Worm (Caenorhabditis elegans) whole organism, L1 larva: ENCODE results near the gene mars-1.

Experiments used
- C04F5.9 ChIP-seq: sonication (generic microtip); optimal IDR thresholded peaks from 2 replicates; lab custom pipeline; 2016; ENCODE audit warnings: missing genetic modification characterization, missing compliant biosample characterization
- C34B4.2 ChIP-seq: sonication (generic microtip); optimal IDR thresholded peaks from 2 replicates; lab custom pipeline; 2017; ENCODE audit warnings: mild to moderate bottlenecking, missing genetic modification characterization, missing compliant biosample characterization
- F16B12.6 ChIP-seq: fragments of 150-350 bp; optimal IDR thresholded peaks from 2 replicates; lab custom pipeline; 2014; ENCODE audit warnings: missing biosample characterization, missing genetic modification characterization
- Y116A8C.19 ChIP-seq: sonication (generic microtip); optimal IDR thresholded peaks from 2 replicates; lab custom pipeline; 2016; ENCODE audit warnings: missing compliant biosample characterization, missing genetic modification characterization, borderline replicate concordance
- alr-1 ChIP-seq: fragments of 200-800 bp; sonication (Bioruptor generic); optimal IDR thresholded peaks from 2 replicates; lab custom pipeline; 2018; ENCODE audit warnings: borderline replicate concordance, mild to moderate bottlenecking, missing genetic modification characterization, missing compliant biosample characterization
- aly-2 ChIP-seq: fragments of 150-350 bp; optimal IDR thresholded peaks from 2 replicates; lab custom pipeline; 2014; ENCODE audit warnings: missing biosample characterization, missing genetic modification characterization
- ceh-63 ChIP-seq: fragments of 200-800 bp; sonication (Bioruptor generic); optimal IDR thresholded peaks from 2 replicates; lab custom pipeline; 2018; ENCODE audit warnings: mild to moderate bottlenecking, missing genetic modification characterization, missing compliant biosample characterization
- ceh-8 ChIP-seq: fragments of 200-800 bp; sonication (Bioruptor generic); optimal IDR thresholded peaks from 2 replicates; lab custom pipeline; 2018; ENCODE audit warnings: mild to moderate bottlenecking, missing genetic modification characterization, moderate library complexity, missing compliant biosample characterization
- ceh-82 ChIP-seq, 3 experiments: fragments of 150-350 bp in 1 of 3; sonication (generic microtip) in 2 of 3; optimal IDR thresholded peaks; 2 replicates each; lab custom pipeline; 2014 to 2017; ENCODE audit warnings: missing biosample characterization in 3 of 3, missing genetic modification characterization in 3 of 3
- ceh-88 ChIP-seq: fragments of 200-800 bp; sonication (Bioruptor generic); IDR thresholded peaks from 2 replicates; pipeline ENCODE4 v1.3.6; 2022; ENCODE audit warnings: missing genetic modification characterization, missing compliant biosample characterization
- dsc-1 ChIP-seq: sonication (generic microtip); optimal IDR thresholded peaks from 2 replicates; lab custom pipeline; 2016; ENCODE audit warnings: mild to moderate bottlenecking, missing genetic modification characterization, missing compliant biosample characterization
- efl-1 ChIP-seq, 4 experiments: fragments of 150-350 bp; optimal IDR thresholded peaks in 3 of 4; peaks in 1 of 4; 1 replicate in 1 of 4; 2 replicates in 3 of 4; lab custom pipeline; 2014; ENCODE audit warnings: missing biosample characterization in 2 of 4, missing genetic modification characterization in 2 of 4, missing genetic modification reagents in 2 of 4
- efl-3 ChIP-seq: fragments of 200-800 bp; sonication (Bioruptor generic); optimal IDR thresholded peaks from 2 replicates; lab custom pipeline; 2018; ENCODE audit warnings: mild to moderate bottlenecking, missing genetic modification characterization, missing compliant biosample characterization
- elt-3 ChIP-seq, 6 experiments: fragments of 150-350 bp in 1 of 6; sonication (generic microtip); optimal IDR thresholded peaks; 2 replicates each; lab custom pipeline; 2017 to 2018; ENCODE audit warnings: missing biosample characterization in 6 of 6, missing genetic modification characterization in 6 of 6, inconsistent platforms in 1 of 6
- ets-5 ChIP-seq: fragments of 200-800 bp; sonication (Bioruptor generic); IDR thresholded peaks from 2 replicates; pipeline ENCODE4 v1.3.6; 2022; ENCODE audit warnings: missing genetic modification characterization, missing compliant biosample characterization
- fkh-4 ChIP-seq: sonication (generic microtip); optimal IDR thresholded peaks from 2 replicates; lab custom pipeline; 2016; ENCODE audit warnings: missing compliant biosample characterization, missing genetic modification characterization, borderline replicate concordance
- fos-1 ChIP-seq: fragments of 150-350 bp; optimal IDR thresholded peaks from 2 replicates; lab custom pipeline; 2014; ENCODE audit warnings: missing biosample characterization, missing genetic modification characterization
- grh-1 ChIP-seq: fragments of 200-800 bp; sonication (Bioruptor generic); IDR thresholded peaks from 2 replicates; pipeline ENCODE4 v1.3.6; 2022; ENCODE audit warnings: missing genetic modification reagents, missing genetic modification characterization, missing compliant biosample characterization
- hlh-17 ChIP-seq: fragments of 200-800 bp; sonication (Bioruptor generic); optimal IDR thresholded peaks from 2 replicates; lab custom pipeline; 2018; ENCODE audit warnings: missing genetic modification characterization, mild to moderate bottlenecking, missing compliant biosample characterization, moderate library complexity, borderline replicate concordance
- hpl-2 ChIP-seq: fragments of 150-350 bp; optimal IDR thresholded peaks from 2 replicates; lab custom pipeline; 2014; ENCODE audit warnings: missing biosample characterization, missing genetic modification reagents, missing genetic modification characterization
- irx-1 ChIP-seq: sonication (generic microtip); optimal IDR thresholded peaks from 2 replicates; lab custom pipeline; 2016; ENCODE audit warnings: missing genetic modification characterization, missing compliant biosample characterization
- isw-1 ChIP-seq: fragments of 200-800 bp; sonication (Bioruptor generic); IDR thresholded peaks from 2 replicates; pipeline ENCODE4 v1.3.6; 2022; ENCODE audit warnings: missing genetic modification characterization, missing compliant biosample characterization
- jun-1 ChIP-seq: fragments of 150-350 bp; optimal IDR thresholded peaks from 2 replicates; lab custom pipeline; 2014; ENCODE audit warnings: missing biosample characterization, missing genetic modification reagents, missing genetic modification characterization
- lin-14 ChIP-seq: fragments of 200-800 bp; sonication (Bioruptor generic); optimal IDR thresholded peaks from 2 replicates; lab custom pipeline; 2018; ENCODE audit warnings: mild to moderate bottlenecking, missing genetic modification characterization, moderate library complexity, missing compliant biosample characterization
- lin-39 ChIP-seq: fragments of 150-350 bp; optimal IDR thresholded peaks from 2 replicates; lab custom pipeline; 2014; ENCODE audit warnings: missing biosample characterization, missing genetic modification reagents, missing genetic modification characterization
- lir-3 ChIP-seq: sonication (generic microtip); optimal IDR thresholded peaks from 2 replicates; lab custom pipeline; 2016; ENCODE audit warnings: mild to moderate bottlenecking, missing genetic modification characterization, moderate library complexity, missing compliant biosample characterization; ENCODE audit not compliant: poor library complexity
- lsy-2 ChIP-seq, 2 experiments: fragments of 150-350 bp; optimal IDR thresholded peaks; 2 replicates each; lab custom pipeline; 2014; ENCODE audit warnings: missing biosample characterization in 2 of 2, missing genetic modification characterization in 2 of 2
- mdl-1 ChIP-seq, 2 experiments: fragments of 150-350 bp; optimal IDR thresholded peaks; 2 replicates each; lab custom pipeline; 2014 to 2017; ENCODE audit warnings: missing biosample characterization in 2 of 2, missing genetic modification characterization in 2 of 2, inconsistent platforms in 1 of 2
- mep-1 ChIP-seq: fragments of 150-350 bp; optimal IDR thresholded peaks from 2 replicates; lab custom pipeline; 2014; ENCODE audit warnings: missing biosample characterization, missing genetic modification characterization
- nhr-11 ChIP-seq: fragments of 150-350 bp; optimal IDR thresholded peaks from 2 replicates; lab custom pipeline; 2014; ENCODE audit warnings: missing biosample characterization, missing genetic modification characterization
- nhr-12 ChIP-seq: sonication (generic microtip); optimal IDR thresholded peaks from 2 replicates; lab custom pipeline; 2017; ENCODE audit warnings: missing biosample characterization, missing genetic modification characterization
- nhr-20 ChIP-seq: sonication (generic microtip); optimal IDR thresholded peaks from 2 replicates; lab custom pipeline; 2016; ENCODE audit warnings: mild to moderate bottlenecking, missing genetic modification characterization, missing compliant biosample characterization
- nhr-237 ChIP-seq: fragments of 150-350 bp; optimal IDR thresholded peaks from 2 replicates; lab custom pipeline; 2014; ENCODE audit warnings: missing biosample characterization, missing genetic modification characterization
- nhr-28 ChIP-seq: fragments of 150-350 bp; optimal IDR thresholded peaks from 2 replicates; lab custom pipeline; 2014; ENCODE audit warnings: missing biosample characterization, missing genetic modification characterization
- nhr-77 ChIP-seq: fragments of 150-350 bp; optimal IDR thresholded peaks from 2 replicates; lab custom pipeline; 2014; ENCODE audit warnings: missing biosample characterization, missing genetic modification characterization
- nhr-90 ChIP-seq: sonication (generic microtip); optimal IDR thresholded peaks from 2 replicates; lab custom pipeline; 2016; ENCODE audit warnings: mild to moderate bottlenecking, missing genetic modification characterization, missing compliant biosample characterization; ENCODE audit not compliant: poor library complexity
- pag-3 ChIP-seq: sonication (generic microtip); optimal IDR thresholded peaks from 2 replicates; lab custom pipeline; 2017; ENCODE audit warnings: missing genetic modification characterization, mild to moderate bottlenecking, missing compliant biosample characterization, antibody characterized with exemption, borderline replicate concordance; ENCODE audit not compliant: insufficient read depth
- pax-3 ChIP-seq: fragments of 200-800 bp; sonication (Bioruptor generic); optimal IDR thresholded peaks from 2 replicates; lab custom pipeline; 2018; ENCODE audit warnings: mild to moderate bottlenecking, missing genetic modification characterization, moderate library complexity, missing compliant biosample characterization
- pqm-1 ChIP-seq: sonication (generic microtip); optimal IDR thresholded peaks from 3 replicates; lab custom pipeline; 2017; ENCODE audit warnings: missing biosample characterization, missing genetic modification characterization
- rnt-1 ChIP-seq: sonication (generic microtip); optimal IDR thresholded peaks from 2 replicates; lab custom pipeline; 2016; ENCODE audit warnings: mild to moderate bottlenecking, missing genetic modification characterization, moderate library complexity, missing compliant biosample characterization
- skn-1 ChIP-seq: fragments of 150-350 bp; optimal IDR thresholded peaks from 2 replicates; lab custom pipeline; 2014; ENCODE audit warnings: missing biosample characterization, missing genetic modification characterization
- sptf-1 ChIP-seq: fragments of 150-350 bp; optimal IDR thresholded peaks from 2 replicates; lab custom pipeline; 2014; ENCODE audit warnings: missing biosample characterization, missing genetic modification characterization
- unc-130 ChIP-seq: fragments of 150-350 bp; optimal IDR thresholded peaks from 2 replicates; lab custom pipeline; 2017; ENCODE audit warnings: missing biosample characterization, missing genetic modification characterization, inconsistent platforms
- unc-30 ChIP-seq: sonication (generic microtip); optimal IDR thresholded peaks from 2 replicates; lab custom pipeline; 2017; ENCODE audit warnings: missing biosample characterization, missing genetic modification characterization
- unc-98 ChIP-seq: fragments of 200-800 bp; sonication (Bioruptor generic); IDR thresholded peaks from 2 replicates; pipeline ENCODE4 v1.3.6; 2022; ENCODE audit warnings: missing genetic modification characterization, missing compliant biosample characterization
- xbp-1 ChIP-seq: sonication (generic microtip); optimal IDR thresholded peaks from 2 replicates; lab custom pipeline; 2016; ENCODE audit warnings: missing genetic modification characterization, missing compliant biosample characterization
- zip-4 ChIP-seq: fragments of 200-800 bp; sonication (Bioruptor generic); optimal IDR thresholded peaks from 2 replicates; lab custom pipeline; 2018; ENCODE audit warnings: mild to moderate bottlenecking, missing genetic modification characterization, moderate library complexity, missing compliant biosample characterization
- ztf-11 ChIP-seq, 2 experiments: sonication (generic microtip); optimal IDR thresholded peaks; 2 replicates each; lab custom pipeline; 2016 to 2017; ENCODE audit warnings: missing genetic modification characterization in 2 of 2, missing biosample characterization in 1 of 2, missing compliant biosample characterization in 1 of 2
- ztf-4 ChIP-seq: fragments of 150-350 bp; optimal IDR thresholded peaks from 2 replicates; lab custom pipeline; 2014; ENCODE audit warnings: missing biosample characterization, missing genetic modification characterization

Gene mars-1

ce11 chrIV:11593415-11594190 is 41.7 kb downstream of the mars-1 start, which contains the start of gene F40F11.3 (continued):
- TF ChIP-seq irx-1 (peak; percentile 34), lir-3 (peak; percentile 83), ceh-88 (GFP tag; lab: Robert Waterston, UW) (peak; percentile 63; the same call in 1 of the 2 replicates), alr-1 (tag; lab: Kevin White, UChicago) (no peak), nhr-11 (tag; lab: Kevin White, UChicago) (peak; percentile 50), xbp-1 (tag; lab: Kevin White, UChicago) (peak; percentile 74), ztf-11 (tag; optimal IDR thresholded peaks at IDR 0.05; lab: Kevin White, UChicago) (peak in 1 of 2 experiments; percentile 67), lin-14 (peak; percentile 97), elt-3 (tag; optimal IDR thresholded peaks at IDR 0.05; lab: Kevin White, UChicago) (peak in 3 of 6 experiments; percentile 44 to 81 (median 79)), nhr-28 (tag; lab: Kevin White, UChicago) (no peak), hpl-2 (GFP tag; lab: Kevin White, UChicago) (no peak), dsc-1 (tag; lab: Kevin White, UChicago) (peak; percentile 93), unc-98 (GFP tag; lab: Robert Waterston, UW) (no peak), nhr-90 (tag; lab: Kevin White, UChicago) (peak; percentile 78), rnt-1 (tag; lab: Kevin White, UChicago) (peak; percentile 87), Y116A8C.19 (tag; lab: Kevin White, UChicago) (no peak), pag-3 (tag; lab: Kevin White, UChicago) (no peak), ztf-4 (tag; lab: Kevin White, UChicago) (peak; percentile 96), efl-1 (optimal IDR thresholded peaks at IDR 0.05; lab: Kevin White, UChicago) (peak; percentile 83 to 93), efl-1 (GFP tag; optimal IDR thresholded peaks at IDR 0.05 in 1 of 2; lab: Kevin White, UChicago) (peak; percentile 45 to 97), lin-39 (peak; percentile 25), unc-30 (tag; lab: Kevin White, UChicago) (no peak), zip-4 (GFP tag; lab: Kevin White, UChicago) (peak; percentile 33), nhr-12 (no peak), efl-3 (GFP tag; lab: Kevin White, UChicago) (no peak), ets-5 (GFP tag; lab: Robert Waterston, UW) (no peak), unc-130 (tag; lab: Kevin White, UChicago) (peak; percentile 89), lsy-2 (tag; optimal IDR thresholded peaks at IDR 0.05; lab: Kevin White, UChicago) (peak; percentile 84 to 90), nhr-237 (tag; lab: Kevin White, UChicago) (peak; percentile 85), pax-3 (tag; lab: Kevin White, UChicago) (peak; percentile 73), ceh-8 (GFP tag; lab: Kevin White, UChicago) (peak; percentile 80), grh-1 (GFP tag; lab: Robert Waterston, UW) (peak; percentile 46), C34B4.2 (tag; lab: Kevin White, UChicago) (no peak), ceh-82 (tag; optimal IDR thresholded peaks at IDR 0.05; lab: Kevin White, UChicago) (peak; percentile 65 to 91 (median 78)), nhr-77 (tag; lab: Kevin White, UChicago) (peak; percentile 78), skn-1 (tag; lab: Kevin White, UChicago) (peak; percentile 67), pqm-1 (tag; lab: Kevin White, UChicago) (peak; percentile 33), sptf-1 (tag; lab: Kevin White, UChicago) (no peak), mep-1 (tag; lab: Kevin White, UChicago) (peak; percentile 86), fos-1 (tag; lab: Kevin White, UChicago) (peak; percentile 86), C04F5.9 (peak; percentile 61), nhr-20 (tag; lab: Kevin White, UChicago) (peak; percentile 84), ceh-63 (GFP tag; lab: Kevin White, UChicago) (no peak), isw-1 (peak; percentile 77), fkh-4 (tag; lab: Kevin White, UChicago) (peak; percentile 50), aly-2 (tag; lab: Kevin White, UChicago) (peak; percentile 56), mdl-1 (tag; optimal IDR thresholded peaks at IDR 0.05; lab: Kevin White, UChicago) (peak in 1 of 2 experiments; percentile 92), F16B12.6 (tag; lab: Kevin White, UChicago) (no peak), hlh-17 (GFP tag; lab: Kevin White, UChicago) (no peak), jun-1 (tag; lab: Kevin White, UChicago) (peak; percentile 90)
